Fruit fly (Drosophila melanogaster): ENCODE results near the gene Ns3.

Ns3 gene

DNA sequence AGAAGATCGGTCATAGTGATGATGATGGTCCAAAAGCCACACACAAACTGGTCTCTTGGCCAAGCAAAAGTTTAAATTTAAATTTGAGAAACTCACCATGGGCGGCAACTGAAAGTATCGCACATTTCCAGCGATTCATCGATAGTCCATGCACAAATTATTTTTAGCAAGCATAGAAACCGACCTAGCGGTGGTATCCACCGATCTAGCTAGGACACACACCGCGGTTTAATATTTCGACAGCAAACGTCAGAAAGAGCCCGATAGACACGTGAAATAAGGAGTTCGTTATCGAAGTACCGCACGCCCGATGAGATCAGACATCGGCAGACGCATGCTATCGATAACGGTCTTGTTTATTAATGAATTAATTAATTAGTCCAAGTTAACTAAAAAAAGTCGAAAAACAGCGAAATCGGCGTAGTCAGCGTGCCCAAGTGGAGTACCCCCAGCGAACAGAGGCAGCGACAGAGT, 48.8 kb upstream of the Ns3 start, which contains the start of gene CG14795 (continued):
- TF ChIP-seq YL-1 (GFP tag; optimal IDR thresholded peaks at IDR 0.05) (peak; percentile 29), CG1792 (GFP tag; optimal IDR thresholded peaks at IDR 0.05) (peak; percentile 66), dmrt11E (tag; optimal IDR thresholded peaks at IDR 0.05) (peak; percentile 8), CG2120 (GFP tag; optimal IDR thresholded peaks at IDR 0.05) (peak; percentile 49), CTCF (GFP tag; optimal IDR thresholded peaks at IDR 0.05) (peak; percentile 66), oc (tag; optimal IDR thresholded peaks at IDR 0.05) (peak; percentile 6), z (GFP tag; IDR thresholded peaks at IDR 0.05) (no peak), CG18764 (GFP tag; optimal IDR thresholded peaks at IDR 0.05) (peak; percentile 99), CG34376 (GFP tag; optimal IDR thresholded peaks at IDR 0.05) (no peak), gce (GFP tag; IDR thresholded peaks at IDR 0.05) (peak; percentile 35; the same call in 1 of the 3 replicates), PHDP (tag; optimal IDR thresholded peaks at IDR 0.05) (peak; percentile 27), Rfx (GFP tag; IDR thresholded peaks at IDR 0.05) (peak; percentile 58), Drgx (GFP tag; IDR thresholded peaks at IDR 0.05) (no peak), CG6654 (GFP tag; optimal IDR thresholded peaks at IDR 0.05) (no peak), Dip2 (GFP tag; IDR thresholded peaks at IDR 0.05) (no peak), dysf (GFP tag; IDR thresholded peaks at IDR 0.05) (no peak), CG4424 (GFP tag; optimal IDR thresholded peaks at IDR 0.05) (no peak), sens-2 (GFP tag; IDR thresholded peaks at IDR 0.05) (no peak), nerfin-1 (tag; optimal IDR thresholded peaks at IDR 0.05) (peak; percentile 13), Max (GFP tag; optimal IDR thresholded peaks at IDR 0.05) (peak; percentile 30), Sry-δ (GFP tag; optimal IDR thresholded peaks at IDR 0.05) (peak; percentile 95), ase (GFP tag; IDR thresholded peaks at IDR 0.05) (no peak), Mrtf (GFP tag; IDR thresholded peaks at IDR 0.05) (no peak), fd3F (GFP tag; optimal IDR thresholded peaks at IDR 0.05) (no peak), sug (tag; optimal IDR thresholded peaks at IDR 0.05) (peak; percentile 63), nau (GFP tag; optimal IDR thresholded peaks at IDR 0.05) (no peak), HLH3B (GFP tag; IDR thresholded peaks at IDR 0.05) (no peak), tap (tag; optimal IDR thresholded peaks at IDR 0.05) (no peak), CG8478 (optimal IDR thresholded peaks at IDR 0.05) (no peak), ems (GFP tag; optimal IDR thresholded peaks at IDR 0.05) (peak; percentile 29), Mes4 (GFP tag; optimal IDR thresholded peaks at IDR 0.05) (no peak), gsb-n (tag; optimal IDR thresholded peaks at IDR 0.05) (no peak), CG42726 (GFP tag; IDR thresholded peaks at IDR 0.05; ENCODE audit: partially characterized antibody) (peak; percentile 92), Chrac-16 (GFP tag; optimal IDR thresholded peaks at IDR 0.05) (no peak), insv (GFP tag; optimal IDR thresholded peaks at IDR 0.05) (peak in 1 of 2 experiments; percentile 45), CG12071 (GFP tag; optimal IDR thresholded peaks at IDR 0.05) (no peak), fd96Cb (tag; optimal IDR thresholded peaks at IDR 0.05) (no peak), Lhr (GFP tag; optimal IDR thresholded peaks at IDR 0.05) (peak; percentile 93), gt (GFP tag; IDR thresholded peaks at IDR 0.05) (no peak), Dbx (GFP tag; IDR thresholded peaks at IDR 0.05) (peak; percentile 65; the same call in 2 of the 3 replicates), CG11723 (GFP tag; optimal IDR thresholded peaks at IDR 0.05) (no peak), CG32772 (GFP tag; IDR thresholded peaks at IDR 0.05) (no peak), B-H2 (GFP tag; optimal IDR thresholded peaks at IDR 0.05) (peak; percentile 44), CG2202 (tag; optimal IDR thresholded peaks at IDR 0.05) (no peak), br (optimal IDR thresholded peaks at IDR 0.05) (no peak), CG16813 (GFP tag; IDR thresholded peaks at IDR 0.05; ENCODE audit: partially characterized antibody) (peak; percentile 96), CG18011 (GFP tag; optimal IDR thresholded peaks at IDR 0.05) (no peak), C15 (GFP tag; IDR thresholded peaks at IDR 0.05) (no peak), CG11456 (GFP tag; IDR thresholded peaks at IDR 0.05) (peak; percentile 62; the same call in 1 of the 3 replicates), CG10209 (GFP tag; optimal IDR thresholded peaks at IDR 0.05) (no peak), Fer2 (tag; optimal IDR thresholded peaks at IDR 0.05) (no peak), D19B (GFP tag; optimal IDR thresholded peaks at IDR 0.05) (no peak), Dad (GFP tag; optimal IDR thresholded peaks at IDR 0.05) (peak; percentile 40)

All from whole organism, embryonic.